Worm (Caenorhabditis elegans) whole organism, young adult: ENCODE measurements around the gene F48G7.9.

ENCODE experiments used
- F22D6.2 ChIP-seq: sonication (generic microtip); optimal IDR thresholded peaks from 2 replicates; lab custom pipeline; 2016; ENCODE audit warnings: mild to moderate bottlenecking, missing genetic modification characterization, missing compliant biosample characterization
- F49E8.2 ChIP-seq: sonication (generic microtip); optimal IDR thresholded peaks from 3 replicates; lab custom pipeline; 2017; ENCODE audit warnings: missing genetic modification characterization, mild to moderate bottlenecking, missing compliant biosample characterization, antibody characterized with exemption, moderate library complexity; ENCODE audit not compliant: insufficient read depth
- K11D2.4 ChIP-seq: fragments of 200-800 bp; sonication (Bioruptor generic); IDR thresholded peaks from 2 replicates; pipeline ENCODE4 v1.3.6; 2022; ENCODE audit warnings: missing genetic modification reagents, missing genetic modification characterization, missing compliant biosample characterization
- Y53G8AR.9 ChIP-seq: fragments of 200-800 bp; sonication (Bioruptor generic); conservative IDR thresholded peaks from 2 replicates; pipeline ENCODE4 v1.3.6; 2022; ENCODE audit warnings: missing genetic modification reagents, missing genetic modification characterization, missing compliant biosample characterization
- Y95B8A.8 ChIP-seq: fragments of 200-800 bp; sonication (Bioruptor generic); IDR thresholded peaks from 2 replicates; pipeline ENCODE4 v1.3.6; 2022; ENCODE audit warnings: missing genetic modification reagents, missing genetic modification characterization, missing compliant biosample characterization
- ama-1 ChIP-seq, 3 experiments: fragments of 150-350 bp in 1 of 3; sonication (generic microtip) in 2 of 3; optimal IDR thresholded peaks; 2 replicates each; lab custom pipeline; 2014 to 2018; ENCODE audit warnings: missing biosample characterization in 2 of 3, missing genetic modification characterization in 2 of 3, missing genetic modification reagents in 2 of 3
- aptf-2 ChIP-seq: fragments of 200-800 bp; sonication (Bioruptor generic); conservative IDR thresholded peaks from 2 replicates; pipeline ENCODE4 v1.3.6; 2022; ENCODE audit warnings: missing genetic modification reagents, missing genetic modification characterization, missing compliant biosample characterization
- attf-5 ChIP-seq: fragments of 200-800 bp; sonication (Bioruptor generic); optimal IDR thresholded peaks from 2 replicates; lab custom pipeline; 2018; ENCODE audit warnings: mild to moderate bottlenecking, missing genetic modification characterization, missing compliant biosample characterization
- bed-1 ChIP-seq: fragments of 200-800 bp; sonication (Bioruptor generic); IDR thresholded peaks from 2 replicates; pipeline ENCODE4 v1.3.6; 2022; ENCODE audit warnings: missing genetic modification reagents, missing genetic modification characterization, missing compliant biosample characterization
- bed-2 ChIP-seq: fragments of 200-800 bp; sonication (Bioruptor generic); IDR thresholded peaks from 2 replicates; pipeline ENCODE4 v1.3.6; 2022; ENCODE audit warnings: missing genetic modification reagents, missing genetic modification characterization, missing compliant biosample characterization
- ceh-27 ChIP-seq: fragments of 200-800 bp; sonication (Bioruptor generic); optimal IDR thresholded peaks from 2 replicates; lab custom pipeline; 2018; ENCODE audit warnings: mild to moderate bottlenecking, missing genetic modification characterization, moderate library complexity, missing compliant biosample characterization
- ceh-58 ChIP-seq: fragments of 200-800 bp; sonication (Bioruptor generic); IDR thresholded peaks from 2 replicates; pipeline ENCODE4 v1.3.6; 2022; ENCODE audit warnings: missing genetic modification characterization, missing compliant biosample characterization
- chd-7 ChIP-seq: sonication (generic microtip); optimal IDR thresholded peaks from 2 replicates; lab custom pipeline; 2016; ENCODE audit warnings: mild to moderate bottlenecking, missing genetic modification characterization, moderate library complexity, missing compliant biosample characterization
- egl-44 ChIP-seq: fragments of 200-800 bp; sonication (Bioruptor generic); IDR thresholded peaks from 2 replicates; pipeline ENCODE4 v1.3.6; 2022; ENCODE audit warnings: missing genetic modification reagents, missing genetic modification characterization, missing compliant biosample characterization
- egrh-3 ChIP-seq: fragments of 200-800 bp; sonication (Bioruptor generic); IDR thresholded peaks from 2 replicates; pipeline ENCODE4 v1.3.6; 2022; ENCODE audit warnings: missing genetic modification reagents, missing genetic modification characterization, missing compliant biosample characterization
- fkh-3 ChIP-seq: sonication (generic microtip); optimal IDR thresholded peaks from 2 replicates; lab custom pipeline; 2016; ENCODE audit warnings: mild to moderate bottlenecking, missing genetic modification characterization, missing compliant biosample characterization
- gei-17 ChIP-seq: fragments of 200-800 bp; sonication (Bioruptor generic); optimal IDR thresholded peaks from 2 replicates; lab custom pipeline; 2018; ENCODE audit warnings: mild to moderate bottlenecking, missing genetic modification characterization, missing compliant biosample characterization
- hlh-12 ChIP-seq: sonication (generic microtip); optimal IDR thresholded peaks from 2 replicates; lab custom pipeline; 2016; ENCODE audit warnings: missing genetic modification characterization, missing compliant biosample characterization
- hmg-1.2 ChIP-seq: fragments of 200-800 bp; sonication (Bioruptor generic); IDR thresholded peaks from 2 replicates; pipeline ENCODE4 v1.3.6; 2022; ENCODE audit warnings: missing genetic modification reagents, missing genetic modification characterization, missing compliant biosample characterization
- hsf-1 ChIP-seq: fragments of 200-800 bp; sonication (Bioruptor generic); IDR thresholded peaks from 2 replicates; pipeline ENCODE4 v1.3.6; 2022; ENCODE audit warnings: missing genetic modification reagents, missing genetic modification characterization, missing compliant biosample characterization
- let-526 ChIP-seq: fragments of 200-800 bp; sonication (Bioruptor generic); IDR thresholded peaks from 2 replicates; pipeline ENCODE4 v1.3.6; 2022; ENCODE audit warnings: missing genetic modification reagents, missing genetic modification characterization, missing compliant biosample characterization
- lin-26 ChIP-seq: fragments of 200-800 bp; sonication (Bioruptor generic); IDR thresholded peaks from 2 replicates; pipeline ENCODE4 v1.3.6; 2022; ENCODE audit warnings: missing genetic modification reagents, missing genetic modification characterization, missing compliant biosample characterization
- lir-1 ChIP-seq: fragments of 200-800 bp; sonication (Bioruptor generic); conservative IDR thresholded peaks from 2 replicates; pipeline ENCODE4 v1.3.6; 2022; ENCODE audit warnings: missing genetic modification reagents, missing genetic modification characterization, missing compliant biosample characterization
- lsl-1 ChIP-seq: fragments of 200-800 bp; sonication (Bioruptor generic); optimal IDR thresholded peaks from 2 replicates; lab custom pipeline; 2018; ENCODE audit warnings: mild to moderate bottlenecking, missing genetic modification characterization, moderate library complexity, missing compliant biosample characterization
- madf-6 ChIP-seq: fragments of 200-800 bp; sonication (Bioruptor generic); IDR thresholded peaks from 2 replicates; pipeline ENCODE4 v1.3.6; 2022; ENCODE audit warnings: missing genetic modification reagents, missing genetic modification characterization, missing compliant biosample characterization
- mcd-1 ChIP-seq: fragments of 200-800 bp; sonication (Bioruptor generic); IDR thresholded peaks from 2 replicates; pipeline ENCODE4 v1.3.6; 2022; ENCODE audit warnings: missing genetic modification reagents, missing genetic modification characterization, missing compliant biosample characterization
- mel-28 ChIP-seq: sonication (generic microtip); optimal IDR thresholded peaks from 2 replicates; lab custom pipeline; 2016; ENCODE audit warnings: borderline replicate concordance, mild to moderate bottlenecking, missing genetic modification characterization, missing compliant biosample characterization
- mxl-1 ChIP-seq: sonication (generic microtip); optimal IDR thresholded peaks from 2 replicates; lab custom pipeline; 2016; ENCODE audit warnings: missing genetic modification characterization, missing compliant biosample characterization
- nfya-1 ChIP-seq: sonication (generic microtip); optimal IDR thresholded peaks from 2 replicates; lab custom pipeline; 2017; ENCODE audit warnings: antibody characterized with exemption, missing compliant biosample characterization, missing genetic modification characterization, borderline replicate concordance; ENCODE audit not compliant: insufficient read depth
- nhr-179 ChIP-seq: sonication (generic microtip); optimal IDR thresholded peaks from 2 replicates; lab custom pipeline; 2016; ENCODE audit warnings: mild to moderate bottlenecking, missing genetic modification characterization, missing compliant biosample characterization
- pha-4 ChIP-seq: fragments of 150-350 bp; sonication (generic microtip); optimal IDR thresholded peaks from 2 replicates; lab custom pipeline; 2014; ENCODE audit warnings: missing biosample characterization, missing genetic modification reagents, missing genetic modification characterization
- rpc-1 ChIP-seq, 2 experiments: fragments of 150-350 bp in 1 of 2; sonication (generic microtip) in 1 of 2; optimal IDR thresholded peaks; 2 replicates each; lab custom pipeline; 2014 to 2018; ENCODE audit warnings: missing biosample characterization in 1 of 2, missing genetic modification characterization in 1 of 2, missing genetic modification reagents in 1 of 2, missing genotype in 1 of 2
- snpc-1.3 ChIP-seq: sonication (generic microtip); optimal IDR thresholded peaks from 2 replicates; lab custom pipeline; 2017; ENCODE audit warnings: missing genetic modification characterization, mild to moderate bottlenecking, missing compliant biosample characterization, antibody characterized with exemption, moderate library complexity, missing genotype, missing genetic modification reagents; ENCODE audit not compliant: insufficient read depth
- sptf-2 ChIP-seq: fragments of 200-800 bp; sonication (Bioruptor generic); optimal IDR thresholded peaks from 2 replicates; lab custom pipeline; 2018; ENCODE audit warnings: mild to moderate bottlenecking, missing genetic modification characterization, missing compliant biosample characterization
- tbx-9 ChIP-seq: sonication (generic microtip); optimal IDR thresholded peaks from 2 replicates; lab custom pipeline; 2016; ENCODE audit warnings: borderline replicate concordance, missing genetic modification characterization, inconsistent platforms, missing compliant biosample characterization
- xnd-1 ChIP-seq: sonication (generic microtip); optimal IDR thresholded peaks from 2 replicates; lab custom pipeline; 2016; ENCODE audit warnings: missing genotype, missing genetic modification reagents, missing genetic modification characterization, missing compliant biosample characterization
- zim-3 ChIP-seq: sonication (generic microtip); optimal IDR thresholded peaks from 2 replicates; lab custom pipeline; 2017; ENCODE audit warnings: mild to moderate bottlenecking, missing genetic modification characterization, moderate library complexity, missing compliant biosample characterization
- ztf-18 ChIP-seq: sonication (generic microtip); optimal IDR thresholded peaks from 2 replicates; lab custom pipeline; 2016; ENCODE audit warnings: missing genotype, mild to moderate bottlenecking, missing genetic modification characterization, missing compliant biosample characterization
- ztf-25 ChIP-seq: fragments of 200-800 bp; sonication (Bioruptor generic); IDR thresholded peaks from 2 replicates; pipeline ENCODE4 v1.3.6; 2022; ENCODE audit warnings: missing genetic modification reagents, missing genetic modification characterization, missing compliant biosample characterization
- ztf-3 ChIP-seq: fragments of 200-800 bp; sonication (Bioruptor generic); optimal IDR thresholded peaks from 2 replicates; lab custom pipeline; 2018; ENCODE audit warnings: mild to moderate bottlenecking, missing genetic modification characterization, missing compliant biosample characterization
- ztf-6 ChIP-seq: fragments of 200-800 bp; sonication (Bioruptor generic); IDR thresholded peaks from 2 replicates; pipeline ENCODE4 v1.3.6; 2022; ENCODE audit warnings: missing genetic modification reagents, missing genetic modification characterization, missing compliant biosample characterization

Gene F48G7.9

DNA sequence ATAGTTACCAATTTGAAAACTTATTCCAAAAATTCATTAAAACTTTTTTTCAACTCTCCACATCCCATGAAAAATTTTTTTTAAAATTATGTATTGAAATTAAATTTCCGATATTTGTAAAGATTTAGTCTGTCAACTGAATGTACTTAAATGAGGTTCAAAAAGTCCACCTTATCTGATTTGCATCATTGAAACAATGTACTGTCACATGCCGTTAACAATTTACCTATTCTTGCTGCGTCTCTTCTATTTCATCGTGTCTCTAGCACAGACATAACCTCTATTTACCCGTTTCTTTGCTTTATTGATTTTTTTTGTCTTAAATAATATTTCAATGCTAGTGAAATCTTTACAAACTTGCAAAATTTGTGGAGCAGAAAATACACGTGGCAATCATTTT lies 18.2 kb downstream of the F48G7.9 start, which contains the start of gene nhr-90:
Gene nhr-90 (plus strand): TSS at position 296 of the 400 bp plus-strand sequence.
- TF ChIP-seq lir-1 (GFP tag; lab: Robert Waterston, UW) = no peak
- TF ChIP-seq fkh-3 = no peak
- no peak for TF ChIP-seq mel-28 (tag; lab: Kevin White, UChicago)
- no peak for TF ChIP-seq hsf-1
- TF ChIP-seq sptf-2 (GFP tag; lab: Kevin White, UChicago) = no peak
- no peak for TF ChIP-seq lsl-1 (GFP tag; lab: Kevin White, UChicago)
- TF ChIP-seq Y53G8AR.9 (GFP tag; lab: Robert Waterston, UW) = no peak
- TF ChIP-seq ceh-58 = no peak
- no peak for TF ChIP-seq ztf-3 (GFP tag; lab: Kevin White, UChicago)
- no peak for TF ChIP-seq mxl-1 (tag; lab: Kevin White, UChicago)
- TF ChIP-seq lin-26 (GFP tag; lab: Robert Waterston, UW) = no peak
- TF ChIP-seq chd-7 = no peak
- no peak for TF ChIP-seq snpc-1.3 (tag; lab: Kevin White, UChicago)
- TF ChIP-seq madf-6 (GFP tag; lab: Robert Waterston, UW) = no peak
- TF ChIP-seq attf-5 = no peak
- no peak for TF ChIP-seq bed-1 (GFP tag; lab: Robert Waterston, UW)
- no peak for TF ChIP-seq mcd-1 (GFP tag; lab: Robert Waterston, UW)
- no peak for TF ChIP-seq rpc-1 (optimal IDR thresholded peaks at IDR 0.05; lab: Kevin White, UChicago)
- no peak for TF ChIP-seq rpc-1 (tag; optimal IDR thresholded peaks at IDR 0.05; lab: Kevin White, UChicago)
- TF ChIP-seq bed-2 (GFP tag; lab: Robert Waterston, UW) = no peak
- TF ChIP-seq ama-1 (optimal IDR thresholded peaks at IDR 0.05; lab: Kevin White, UChicago) = no peak
- TF ChIP-seq ama-1 (GFP tag; optimal IDR thresholded peaks at IDR 0.05; lab: Kevin White, UChicago) = no peak

- TF ChIP-seq ztf-6 (GFP tag; lab: Robert Waterston, UW) (no peak), Y95B8A.8 (GFP tag; lab: Robert Waterston, UW) (no peak), ztf-18 (tag; lab: Kevin White, UChicago) (no peak), hsf-1 (no peak), ztf-25 (GFP tag; lab: Robert Waterston, UW) (no peak), tbx-9 (tag; lab: Kevin White, UChicago) (no peak)
Measured at ce11 chrV:609671-610070, 18.8 kb downstream of the F48G7.9 start, which contains the start of gene srlf-36. Gene srlf-36 (minus strand): TSS chrV:609771.

DNA sequence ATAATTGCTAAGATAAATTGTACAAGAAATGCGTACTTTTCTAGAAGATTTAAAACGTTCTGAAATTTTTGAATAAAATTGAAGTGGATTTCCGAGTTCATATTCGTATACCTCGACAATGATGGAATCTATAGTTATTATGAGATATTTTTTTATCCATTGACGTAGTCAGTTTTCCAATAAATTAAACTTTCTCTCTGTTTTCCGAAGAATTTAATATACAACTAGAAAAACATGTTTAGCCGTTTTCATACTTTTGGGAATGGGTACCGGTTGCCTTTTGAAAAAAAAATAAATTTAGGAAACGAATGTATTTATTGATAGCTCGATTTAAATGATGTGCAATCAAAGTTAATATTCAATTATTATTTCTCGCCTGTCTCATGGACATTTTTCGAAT lies 19.6 kb downstream of the F48G7.9 start, which contains the start of gene srw-109:
Gene srw-109 (minus strand): TSS at position 101 of the 400 bp plus-strand sequence.
- TF ChIP-seq gei-17 (GFP tag; lab: Kevin White, UChicago) (no peak), hlh-12 (no peak), F49E8.2 (tag; lab: Kevin White, UChicago) (no peak), hmg-1.2 (no peak), snpc-1.3 (tag; lab: Kevin White, UChicago) (no peak), egl-44 (GFP tag; lab: Robert Waterston, UW) (no peak)
- TF ChIP-seq, all 124 proteins: peak for 0

- TF ChIP-seq mel-28 (tag; lab: Kevin White, UChicago) (no peak), zim-3 (no peak)
Measured at ce11 chrV:604105-604504, 24.3 kb downstream of the F48G7.9 start, which contains the start of gene srlf-37. Gene srlf-37 (minus strand): TSS chrV:604205.

DNA sequence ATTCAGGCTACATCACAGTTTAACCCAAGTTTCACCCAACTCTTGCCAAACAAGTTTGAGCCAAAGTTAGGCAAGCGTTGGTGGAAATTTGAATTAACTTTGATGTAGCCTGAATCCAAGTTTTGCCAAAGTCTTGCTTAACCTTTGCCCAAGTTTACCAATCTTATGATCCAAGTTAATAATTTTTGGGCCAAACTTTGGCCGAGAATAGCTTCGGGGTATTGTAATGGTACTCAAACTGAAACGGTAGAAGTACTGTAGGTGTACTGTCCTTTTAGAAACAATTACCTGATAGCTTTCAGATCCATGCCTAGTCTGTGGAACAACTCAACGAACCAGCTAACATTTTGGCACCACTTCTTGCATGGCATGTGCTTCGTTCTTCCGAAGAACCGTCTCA lies 28.2 kb downstream of the F48G7.9 start, which contains the start of gene nhr-251:
Gene nhr-251 (plus strand): TSS at position 301 of the 400 bp plus-strand sequence.
- TF ChIP-seq let-526 (GFP tag; lab: Robert Waterston, UW) = no peak
- TF ChIP-seq K11D2.4 (GFP tag; lab: Robert Waterston, UW) = no peak
- TF ChIP-seq mxl-1 (tag; lab: Kevin White, UChicago) = no peak
- no peak for TF ChIP-seq madf-6 (GFP tag; lab: Robert Waterston, UW)
- no peak for TF ChIP-seq egrh-3 (GFP tag; lab: Robert Waterston, UW)
- TF ChIP-seq ceh-27 (GFP tag; lab: Kevin White, UChicago) = no peak
- no peak for TF ChIP-seq nfya-1 (tag; lab: Kevin White, UChicago)
- no peak for TF ChIP-seq F22D6.2
- no peak for TF ChIP-seq hmg-1.2
- TF ChIP-seq nhr-179 (tag; lab: Kevin White, UChicago) = no peak
- TF ChIP-seq aptf-2 (GFP tag; lab: Robert Waterston, UW) = no peak
- no peak for TF ChIP-seq xnd-1 (tag; lab: Kevin White, UChicago)
- no peak for TF ChIP-seq Y95B8A.8 (GFP tag; lab: Robert Waterston, UW)
- no peak for TF ChIP-seq pha-4 (tag; lab: Kevin White, UChicago)
- TF ChIP-seq lsl-1 (GFP tag; lab: Kevin White, UChicago) = no peak
